Worm (Caenorhabditis elegans): ENCODE measurements around the gene srh-70.

srh-70 gene

ce11 chrII:12535297-12535803 lies 16.7 kb upstream of the srh-70 start, which contains the start of gene nimk-1:
nimk-1 (plus strand) TSS chrII:12535753.
- no peak for TF ChIP-seq B0261.1 (tag; optimal IDR thresholded peaks at IDR 0.05)
- no peak for TF ChIP-seq unc-130 (GFP tag; optimal IDR thresholded peaks at IDR 0.05)
- no peak for TF ChIP-seq hmg-1.2 (GFP tag; IDR thresholded peaks at IDR 0.05)
- TF ChIP-seq lag-1 (GFP tag; IDR thresholded peaks at IDR 0.05): no peak
- no peak for TF ChIP-seq lsy-27 (tag; optimal IDR thresholded peaks at IDR 0.05; ENCODE audit: borderline replicate concordance, insufficient read depth)
- TF ChIP-seq ekl-4 (GFP tag; IDR thresholded peaks at IDR 0.05): no peak
- no peak for TF ChIP-seq snpc-1.3 (tag; optimal IDR thresholded peaks at IDR 0.05; ENCODE audit: insufficient read depth)
- TF ChIP-seq mxl-1 (tag; optimal IDR thresholded peaks at IDR 0.05): no peak

- TF ChIP-seq egl-18 (GFP tag; IDR thresholded peaks at IDR 0.05): no peak
- TF ChIP-seq dox-1 (GFP tag; IDR thresholded peaks at IDR 0.05): no peak
- TF ChIP-seq nhr-27 (tag; optimal IDR thresholded peaks at IDR 0.05): no peak
- no peak for TF ChIP-seq nhr-179 (tag; optimal IDR thresholded peaks at IDR 0.05)
- no peak for TF ChIP-seq let-526 (GFP tag; IDR thresholded peaks at IDR 0.05)
- TF ChIP-seq rpc-1 (optimal IDR thresholded peaks at IDR 0.05): no peak
- TF ChIP-seq rpc-1 (tag; optimal IDR thresholded peaks at IDR 0.05): no peak
- no peak for TF ChIP-seq zim-3 (tag; optimal IDR thresholded peaks at IDR 0.05)
- TF ChIP-seq ceh-58 (GFP tag; IDR thresholded peaks at IDR 0.05): no peak
- TF ChIP-seq B0261.1 (tag; optimal IDR thresholded peaks at IDR 0.05): no peak
- TF ChIP-seq Y56A3A.18 (GFP tag; IDR thresholded peaks at IDR 0.05): no peak
- TF ChIP-seq F49E8.2 (tag; optimal IDR thresholded peaks at IDR 0.05; ENCODE audit: insufficient read depth): no peak
- TF ChIP-seq nfya-2 (GFP tag; IDR thresholded peaks at IDR 0.05): no peak
- TF ChIP-seq pbrm-1 (GFP tag; IDR thresholded peaks at IDR 0.05): no peak
- no peak for TF ChIP-seq tlf-1 (GFP tag; optimal IDR thresholded peaks at IDR 0.05)
- TF ChIP-seq ztf-26 (tag; optimal IDR thresholded peaks at IDR 0.05): no peak
- TF ChIP-seq B0336.3 (GFP tag; IDR thresholded peaks at IDR 0.05): no peak
- TF ChIP-seq hlh-12 (tag; optimal IDR thresholded peaks at IDR 0.05): no peak
- TF ChIP-seq lin-54 (GFP tag; optimal IDR thresholded peaks at IDR 0.05): no peak
- TF ChIP-seq T26A5.8 (tag; optimal IDR thresholded peaks at IDR 0.05): no peak
- TF ChIP-seq efl-1 (GFP tag; optimal IDR thresholded peaks at IDR 0.05): no peak
These were observed 12.3 kb upstream of the srh-70 start, which contains the start of gene srx-120 for ce11 chrII:12530958-12531357. srx-120 (plus strand) TSS chrII:12531258.

- TF ChIP-seq bed-1 (GFP tag; IDR thresholded peaks at IDR 0.05) (no peak), madf-6 (GFP tag; IDR thresholded peaks at IDR 0.05) (no peak), aptf-3 (GFP tag; IDR thresholded peaks at IDR 0.05) (no peak), lir-1 (GFP tag; conservative IDR thresholded peaks at IDR 0.05) (no peak), T07F8.4 (tag; optimal IDR thresholded peaks at IDR 0.05) (no peak)
These were observed 9.3 kb upstream of the srh-70 start, which contains the start of gene srx-119 for ce11 chrII:12527947-12528346. srx-119 (plus strand) TSS chrII:12528247.

- no peak for TF ChIP-seq cebp-1 (GFP tag; IDR thresholded peaks at IDR 0.05)
- TF ChIP-seq cebp-1 (tag; optimal IDR thresholded peaks at IDR 0.05): no peak
- no peak for TF ChIP-seq unc-130 (GFP tag; optimal IDR thresholded peaks at IDR 0.05)
- TF ChIP-seq zfh-2 (GFP tag; conservative IDR thresholded peaks at IDR 0.05): no peak
- TF ChIP-seq F57C9.4 (tag; optimal IDR thresholded peaks at IDR 0.05): no peak
- no peak for TF ChIP-seq F49E8.2 (tag; optimal IDR thresholded peaks at IDR 0.05; ENCODE audit: insufficient read depth)
These were observed 6.9 kb upstream of the srh-70 start, which contains the start of gene srx-118 for ce11 chrII:12525526-12525925. srx-118 (plus strand) TSS chrII:12525826.

Data from whole organism, young adult.